In genomic region chr3L:13502484-13503109, dm6 we compare ENCODE assay signal across 4 fruit fly cellular contexts.
TF ChIP-seq lines count a peak whose summit lies in the region.

Gene Spt20, plus strand, starts transcription at chr3L:13502707.

- TF ChIP-seq CTCF in S2 (optimal IDR thresholded peaks at IDR 0.05; lab: Kevin White, UChicago): peak; percentile 29 to 49
- no peak for TF ChIP-seq CTCF in whole organism, embryonic (GFP tag; optimal IDR thresholded peaks at IDR 0.05; lab: Kevin White, UChicago)

TF ChIP-seq in whole organism, adult, 20 proteins besides CTCF, POLR2A, EP300 and RAD21:
- TF ChIP-seq bab1 (GFP tag; optimal IDR thresholded peaks at IDR 0.05; lab: Kevin White, UChicago) (peak; percentile 54), cnc (optimal IDR thresholded peaks at IDR 0.05; lab: Kevin White, UChicago) (no peak), Crg-1 (GFP tag; optimal IDR thresholded peaks at IDR 0.05; lab: Kevin White, UChicago) (no peak)

TF ChIP-seq in whole organism, embryonic, 481 proteins besides CTCF, POLR2A, EP300 and RAD21 (continues in another document):
- TF ChIP-seq D (optimal IDR thresholded peaks at IDR 0.05; lab: Kevin White, UChicago): peak; percentile 25
- no peak for TF ChIP-seq D (GFP tag; optimal IDR thresholded peaks at IDR 0.05; lab: Kevin White, UChicago)
- peak; percentile 27 for TF ChIP-seq phol (tag; optimal IDR thresholded peaks at IDR 0.05; lab: Kevin White, UChicago)
- TF ChIP-seq Myb (GFP tag; optimal IDR thresholded peaks at IDR 0.05; lab: Kevin White, UChicago): peak; percentile 92
- TF ChIP-seq CG5180 (GFP tag; optimal IDR thresholded peaks at IDR 0.05; lab: Kevin White, UChicago): no peak
- no peak for TF ChIP-seq her (GFP tag; optimal IDR thresholded peaks at IDR 0.05; lab: Kevin White, UChicago)
- TF ChIP-seq chinmo (GFP tag; IDR thresholded peaks at IDR 0.05; lab: Robert Waterston, UW; ENCODE audit: partially characterized antibody): 0 out of 4 replicates have a peak, but pooled peaks have one; percentile 54
- peak in 1 of 3 experiments; percentile 32 for TF ChIP-seq Stat92E (GFP tag; optimal IDR thresholded peaks at IDR 0.05; lab: Kevin White, UChicago)
- TF ChIP-seq Trl (optimal IDR thresholded peaks at IDR 0.05; lab: Kevin White, UChicago): peak in 1 of 2 experiments; percentile 5
- no peak for TF ChIP-seq Trl (GFP tag; optimal IDR thresholded peaks at IDR 0.05; lab: Kevin White, UChicago)
- peak; percentile 90 for TF ChIP-seq Med (GFP tag; lab: Kevin White, UChicago)
- peak; percentile 78 for TF ChIP-seq Dp (GFP tag; optimal IDR thresholded peaks at IDR 0.05; lab: Kevin White, UChicago)
- no peak for TF ChIP-seq tio (GFP tag; optimal IDR thresholded peaks at IDR 0.05; lab: Kevin White, UChicago)
- no peak for TF ChIP-seq CG33213 (GFP tag; optimal IDR thresholded peaks at IDR 0.05; lab: Kevin White, UChicago)
- TF ChIP-seq E2f2 (GFP tag; IDR thresholded peaks at IDR 0.05; lab: Robert Waterston, UW): peak; percentile 84
- TF ChIP-seq CG16813 (GFP tag; IDR thresholded peaks at IDR 0.05; lab: Robert Waterston, UW; ENCODE audit: partially characterized antibody): peak; percentile 57; the same call in 2 of the 3 replicates
- no peak for TF ChIP-seq p53 (GFP tag; optimal IDR thresholded peaks at IDR 0.05; lab: Kevin White, UChicago)
- TF ChIP-seq gcm2 (GFP tag; optimal IDR thresholded peaks at IDR 0.05; lab: Kevin White, UChicago): no peak
- TF ChIP-seq Sin3A (optimal IDR thresholded peaks at IDR 0.05; lab: Kevin White, UChicago): peak; percentile 81
- peak; percentile 54 for TF ChIP-seq HmgZ (tag; optimal IDR thresholded peaks at IDR 0.05; lab: Kevin White, UChicago)
- TF ChIP-seq dysf (GFP tag; IDR thresholded peaks at IDR 0.05; lab: Robert Waterston, UW): no peak
- no peak for TF ChIP-seq CG17802 (tag; optimal IDR thresholded peaks at IDR 0.05; lab: Kevin White, UChicago)
- TF ChIP-seq MESR4 (GFP tag; optimal IDR thresholded peaks at IDR 0.05; lab: Kevin White, UChicago): peak; percentile 85
- TF ChIP-seq crc (GFP tag; optimal IDR thresholded peaks at IDR 0.05; lab: Kevin White, UChicago): no peak
- TF ChIP-seq eyg (GFP tag; optimal IDR thresholded peaks at IDR 0.05; lab: Kevin White, UChicago): no peak
- TF ChIP-seq CG6791 (GFP tag; IDR thresholded peaks at IDR 0.05; lab: Robert Waterston, UW; ENCODE audit: partially characterized antibody): peak; percentile 56; the same call in 1 of the 3 replicates
- no peak for TF ChIP-seq CG2889 (GFP tag; IDR thresholded peaks at IDR 0.05; lab: Robert Waterston, UW)
- TF ChIP-seq Sry-δ (GFP tag; optimal IDR thresholded peaks at IDR 0.05; lab: Kevin White, UChicago): peak; percentile 57
- TF ChIP-seq trem (tag; optimal IDR thresholded peaks at IDR 0.05; lab: Kevin White, UChicago): peak; percentile 23
- peak; percentile 19 for TF ChIP-seq CG17829 (tag; optimal IDR thresholded peaks at IDR 0.05; lab: Kevin White, UChicago)
- TF ChIP-seq NFAT (GFP tag; IDR thresholded peaks at IDR 0.05; lab: Robert Waterston, UW): peak; percentile 26; the same call in 1 of the 2 replicates
- peak; percentile 39 for TF ChIP-seq CHES-1-like (GFP tag; optimal IDR thresholded peaks at IDR 0.05; lab: Kevin White, UChicago)
- TF ChIP-seq CG9797 (GFP tag; optimal IDR thresholded peaks at IDR 0.05; lab: Kevin White, UChicago): peak; percentile 13
- TF ChIP-seq Dll (GFP tag; IDR thresholded peaks at IDR 0.05; lab: Robert Waterston, UW; ENCODE audit: partially characterized antibody): peak; percentile 39; the same call in 2 of the 4 replicates
- TF ChIP-seq CG8478 (optimal IDR thresholded peaks at IDR 0.05; lab: Kevin White, UChicago): no peak
- TF ChIP-seq amos (GFP tag; IDR thresholded peaks at IDR 0.05; lab: Robert Waterston, UW; ENCODE audit: partially characterized antibody): peak; percentile 52; the same call in 1 of the 2 replicates
- peak; percentile 52; the same call in 1 of the 2 replicates for TF ChIP-seq Adf1 (GFP tag; IDR thresholded peaks at IDR 0.05; lab: Robert Waterston, UW)
- peak; percentile 37; the same call in 2 of the 3 replicates for TF ChIP-seq knrl (GFP tag; IDR thresholded peaks at IDR 0.05; lab: Robert Waterston, UW; ENCODE audit: partially characterized antibody)
- no peak for TF ChIP-seq CG10654 (GFP tag; optimal IDR thresholded peaks at IDR 0.05; lab: Kevin White, UChicago)
- peak; percentile 65; the same call in 2 of the 3 replicates for TF ChIP-seq Opbp (GFP tag; IDR thresholded peaks at IDR 0.05; lab: Robert Waterston, UW; ENCODE audit: partially characterized antibody)

TF ChIP-seq in whole organism, prepupa, 60 proteins besides CTCF, POLR2A, EP300 and RAD21:
- TF ChIP-seq CG6276 (GFP tag; optimal IDR thresholded peaks at IDR 0.05; lab: Kevin White, UChicago) (no peak), CG15336 (GFP tag; IDR thresholded peaks at IDR 0.05; lab: Robert Waterston, UW) (0 out of 2 replicates have a peak, but pooled peaks have one; percentile 17), CG6163 (GFP tag; IDR thresholded peaks at IDR 0.05; lab: Robert Waterston, UW) (peak; percentile 26; the same call in 1 of the 3 replicates), ss (GFP tag; optimal IDR thresholded peaks at IDR 0.05; lab: Kevin White, UChicago) (no peak), eg (GFP tag; IDR thresholded peaks at IDR 0.05; lab: Robert Waterston, UW) (no peak), CG3919 (GFP tag; optimal IDR thresholded peaks at IDR 0.05; lab: Kevin White, UChicago) (no peak), Gug (GFP tag; IDR thresholded peaks at IDR 0.05; lab: Robert Waterston, UW) (0 out of 2 replicates have a peak, but pooled peaks have one; percentile 18), salr (GFP tag; optimal IDR thresholded peaks at IDR 0.05; lab: Kevin White, UChicago) (no peak)
